Fruit fly (Drosophila melanogaster) whole organism, embryonic: Measurements from ENCODE around the gene CG1545.

ENCODE experiments used
- BEAF-32 ChIP-seq: fragments of 200-800 bp; sonication (Bioruptor generic); optimal IDR thresholded peaks from 3 replicates; lab custom pipeline; 2017; ENCODE audit warnings: missing biosample characterization, missing genetic modification characterization, mild to moderate bottlenecking, moderate library complexity, missing genetic modification reagents
- Blimp-1 ChIP-seq: fragments of 200-800 bp; sonication (Bioruptor generic); optimal IDR thresholded peaks from 3 replicates; lab custom pipeline; 2018; ENCODE audit warnings: missing biosample characterization, missing genetic modification characterization, mild to moderate bottlenecking, moderate library complexity, missing genetic modification reagents
- CG10321 ChIP-seq: fragments of 200-800 bp; sonication (Bioruptor generic); IDR thresholded peaks from 2 replicates; pipeline ENCODE4 v1.3.6; 2022; ENCODE audit warnings: missing biosample characterization, missing genetic modification characterization
- CG10431 ChIP-seq: fragments of 200-800 bp; sonication (Bioruptor generic); optimal IDR thresholded peaks from 3 replicates; lab custom pipeline; 2018; ENCODE audit warnings: missing biosample characterization, mild to moderate bottlenecking, missing genetic modification characterization
- CG10979 ChIP-seq: fragments of 200-800 bp; sonication (Bioruptor generic); optimal IDR thresholded peaks from 2 replicates; lab custom pipeline; 2018; ENCODE audit warnings: missing biosample characterization, mild to moderate bottlenecking, missing genetic modification characterization, moderate library complexity
- CG12071 ChIP-seq: fragments of 200-800 bp; sonication (Bioruptor generic); optimal IDR thresholded peaks from 3 replicates; lab custom pipeline; 2018; ENCODE audit warnings: missing biosample characterization, mild to moderate bottlenecking, missing genetic modification characterization
- CG13296 ChIP-seq: fragments of 200-800 bp; sonication (Bioruptor generic); optimal IDR thresholded peaks from 3 replicates; lab custom pipeline; 2018; ENCODE audit warnings: missing biosample characterization, mild to moderate bottlenecking, missing genetic modification characterization
- CG13624 ChIP-seq: fragments of 200-800 bp; sonication (Bioruptor generic); optimal IDR thresholded peaks from 2 replicates; lab custom pipeline; 2016; ENCODE audit warnings: missing biosample characterization, missing genetic modification characterization
- CG13775 ChIP-seq: fragments of 200-800 bp; sonication (Bioruptor generic); optimal IDR thresholded peaks from 3 replicates; lab custom pipeline; 2017; ENCODE audit warnings: missing biosample characterization, mild to moderate bottlenecking, missing genetic modification characterization
- CG15479 ChIP-seq: fragments of 200-800 bp; sonication (Bioruptor generic); optimal IDR thresholded peaks from 3 replicates; lab custom pipeline; 2019; ENCODE audit warnings: missing biosample characterization, mild to moderate bottlenecking, missing genetic modification characterization, moderate library complexity
- CG16779 ChIP-seq: fragments of 200-800 bp; sonication (Bioruptor generic); IDR thresholded peaks from 2 replicates; pipeline ENCODE4 v1.3.6; 2022; ENCODE audit warnings: missing biosample characterization, missing genetic modification characterization
- CG18764 ChIP-seq: fragments of 200-800 bp; sonication (Bioruptor generic); optimal IDR thresholded peaks from 3 replicates; lab custom pipeline; 2016; ENCODE audit warnings: missing biosample characterization, missing genetic modification characterization
- CG2199 ChIP-seq: fragments of 200-800 bp; sonication (Bioruptor generic); IDR thresholded peaks from 3 replicates; pipeline ENCODE4 v1.3.6; 2022; ENCODE audit warnings: missing biosample characterization, missing genetic modification characterization
- CG30431 ChIP-seq: fragments of 200-800 bp; sonication (Bioruptor generic); optimal IDR thresholded peaks from 2 replicates; lab custom pipeline; 2017; ENCODE audit warnings: missing biosample characterization, missing genetic modification characterization
- CG32532 ChIP-seq: fragments of 200-800 bp; sonication (Bioruptor generic); IDR thresholded peaks from 2 replicates; pipeline ENCODE4 v1.3.6; 2022; ENCODE audit warnings: missing biosample characterization, missing genetic modification characterization
- CG34376 ChIP-seq: fragments of 200-800 bp; sonication (Bioruptor generic); optimal IDR thresholded peaks from 2 replicates; lab custom pipeline; 2018; ENCODE audit warnings: missing biosample characterization, mild to moderate bottlenecking, missing genetic modification characterization
- CG3726 ChIP-seq: fragments of 200-800 bp; sonication (Bioruptor generic); IDR thresholded peaks from 3 replicates; pipeline ENCODE4, ENCODE4 v1.3.6; 2022; ENCODE audit warnings: missing biosample characterization, missing genetic modification characterization
- CG4282 ChIP-seq: fragments of 200-800 bp; sonication (Bioruptor generic); optimal IDR thresholded peaks from 2 replicates; lab custom pipeline; 2016; ENCODE audit warnings: missing biosample characterization, missing genetic modification characterization
- CG4404 ChIP-seq: fragments of 200-800 bp; sonication (Bioruptor generic); IDR thresholded peaks from 2 replicates; pipeline ENCODE4 v1.3.6; 2022; ENCODE audit warnings: missing biosample characterization, missing genetic modification characterization
- CG6654 ChIP-seq: fragments of 200-800 bp; sonication (Bioruptor generic); optimal IDR thresholded peaks from 2 replicates; lab custom pipeline; 2017; ENCODE audit warnings: missing biosample characterization, mild to moderate bottlenecking, missing genetic modification characterization
- CG8765 ChIP-seq: fragments of 200-800 bp; sonication (Bioruptor generic); IDR thresholded peaks from 2 replicates; pipeline ENCODE4 v1.3.6; 2022; ENCODE audit warnings: missing biosample characterization, missing genetic modification characterization
- Dfd ChIP-seq, 2 experiments: fragments of >200 bp; optimal IDR thresholded peaks; 2 replicates each; lab custom pipeline; 2017; ENCODE audit warnings: missing biosample characterization in 2 of 2, missing genetic modification characterization in 2 of 2
- Ets65A ChIP-seq: fragments of 200-800 bp; sonication (Bioruptor generic); peaks from one replicate; lab custom pipeline; 2016; ENCODE audit warnings: missing biosample characterization, missing genetic modification characterization
- HLH3B ChIP-seq: fragments of 200-800 bp; sonication (Bioruptor generic); IDR thresholded peaks from 2 replicates; pipeline ENCODE4 v1.3.6; 2022; ENCODE audit warnings: missing biosample characterization, missing genetic modification characterization
- HLH4C ChIP-seq: fragments of 200-800 bp; sonication (Bioruptor generic); IDR thresholded peaks from 3 replicates; pipeline ENCODE4 v1.3.6; 2022; ENCODE audit warnings: missing biosample characterization, missing genetic modification characterization; ENCODE audit not compliant: partially characterized antibody
- Hand ChIP-seq: fragments of 200-800 bp; sonication (Bioruptor generic); optimal IDR thresholded peaks from 2 replicates; lab custom pipeline; 2017; ENCODE audit warnings: mild to moderate bottlenecking, missing biosample characterization, missing genetic modification reagents, missing genetic modification characterization
- HmgZ ChIP-seq: fragments of 200-800 bp; sonication (Bioruptor generic); optimal IDR thresholded peaks from 2 replicates; lab custom pipeline; 2018; ENCODE audit warnings: missing biosample characterization, mild to moderate bottlenecking, missing genetic modification characterization
- Nf-YC ChIP-seq: fragments of 200-800 bp; optimal IDR thresholded peaks from 3 replicates; lab custom pipeline; 2019; ENCODE audit warnings: missing biosample characterization, mild to moderate bottlenecking, missing genetic modification characterization, moderate library complexity
- Spps ChIP-seq: fragments of 200-800 bp; sonication (Bioruptor generic); optimal IDR thresholded peaks from 2 replicates; lab custom pipeline; 2018; ENCODE audit warnings: missing biosample characterization, mild to moderate bottlenecking, missing genetic modification characterization
- Sry-δ ChIP-seq: fragments of 200-800 bp; sonication (Bioruptor generic); optimal IDR thresholded peaks from 2 replicates; lab custom pipeline; 2016; ENCODE audit warnings: missing biosample characterization, missing genetic modification characterization
- TFAM ChIP-seq: fragments of 200-800 bp; sonication (Bioruptor generic); optimal IDR thresholded peaks from 2 replicates; lab custom pipeline; 2017; ENCODE audit warnings: missing biosample characterization, missing genetic modification characterization, inconsistent platforms
- aop ChIP-seq: fragments of 200-800 bp; sonication (Bioruptor generic); IDR thresholded peaks from 2 replicates; pipeline ENCODE4 v1.3.6; 2022; ENCODE audit warnings: missing biosample characterization, missing genetic modification characterization
- ase ChIP-seq: fragments of 200-800 bp; sonication (Bioruptor generic); IDR thresholded peaks from 3 replicates; pipeline ENCODE4 v1.3.6; 2022; ENCODE audit warnings: missing biosample characterization, missing genetic modification characterization
- az2 ChIP-seq: fragments of 200-800 bp; sonication (Bioruptor generic); optimal IDR thresholded peaks from 3 replicates; lab custom pipeline; 2016; ENCODE audit warnings: missing biosample characterization, missing genetic modification characterization
- chif ChIP-seq, 2 experiments: fragments of 200-800 bp; sonication (Bioruptor generic); optimal IDR thresholded peaks; 3 replicates each; lab custom pipeline; 2016; ENCODE audit warnings: missing biosample characterization in 2 of 2, missing genetic modification characterization in 2 of 2
- chm ChIP-seq: fragments of 200-800 bp; sonication (Bioruptor generic); IDR thresholded peaks from 2 replicates; pipeline ENCODE4 v1.3.6; 2022; ENCODE audit warnings: missing biosample characterization, missing genetic modification characterization
- chn ChIP-seq: fragments of 200-800 bp; sonication (Bioruptor generic); optimal IDR thresholded peaks from 2 replicates; lab custom pipeline; 2016; ENCODE audit warnings: missing biosample characterization, missing genetic modification characterization
- crc ChIP-seq: fragments of 200-800 bp; sonication (Bioruptor generic); optimal IDR thresholded peaks from 2 replicates; lab custom pipeline; 2016; ENCODE audit warnings: missing biosample characterization, missing genetic modification characterization
- crol ChIP-seq: fragments of 200-800 bp; sonication (Bioruptor generic); IDR thresholded peaks from 2 replicates; pipeline ENCODE4 v1.3.6; 2022; ENCODE audit warnings: missing biosample characterization, missing genetic modification characterization
- dan ChIP-seq: fragments of 200-800 bp; sonication (Bioruptor generic); IDR thresholded peaks from 2 replicates; pipeline ENCODE4 v1.3.6; 2022; ENCODE audit warnings: missing biosample characterization, missing genetic modification characterization
- ems ChIP-seq: fragments of 200-800 bp; sonication (Bioruptor generic); optimal IDR thresholded peaks from 3 replicates; lab custom pipeline; 2016; ENCODE audit warnings: missing biosample characterization, missing genetic modification characterization
- ftz-f1 ChIP-seq: fragments of 200-800 bp; sonication (Bioruptor generic); optimal IDR thresholded peaks from 2 replicates; lab custom pipeline; 2016; ENCODE audit warnings: missing biosample characterization, missing genetic modification characterization
- ind ChIP-seq: fragments of 200-800 bp; sonication (Bioruptor generic); optimal IDR thresholded peaks from 3 replicates; lab custom pipeline; 2016; ENCODE audit warnings: missing biosample characterization, missing genetic modification characterization
- jing ChIP-seq: fragments of 200-800 bp; sonication (Bioruptor generic); optimal IDR thresholded peaks from 2 replicates; lab custom pipeline; 2018; ENCODE audit warnings: missing biosample characterization, mild to moderate bottlenecking, missing genetic modification characterization
- sd ChIP-seq: fragments of 200-800 bp; sonication (Bioruptor generic); optimal IDR thresholded peaks from 3 replicates; lab custom pipeline; 2018; ENCODE audit warnings: missing biosample characterization, mild to moderate bottlenecking, missing genetic modification characterization, moderate library complexity
- sob ChIP-seq: fragments of 200-800 bp; sonication (Bioruptor generic); IDR thresholded peaks from 2 replicates; pipeline ENCODE4 v1.3.6; 2022; ENCODE audit warnings: missing biosample characterization, missing genetic modification characterization
- tgo ChIP-seq: fragments of 200-800 bp; sonication (Bioruptor generic); IDR thresholded peaks from 3 replicates; pipeline ENCODE4 v1.3.6; 2022; ENCODE audit warnings: missing biosample characterization, missing genetic modification characterization
- tll ChIP-seq, 2 experiments: fragments of 200-800 bp in 1 of 2; fragments of >200 bp in 1 of 2; sonication (Bioruptor generic) in 1 of 2; optimal IDR thresholded peaks; 2 replicates each; lab custom pipeline; 2017 to 2019; ENCODE audit warnings: missing biosample characterization in 2 of 2, missing genetic modification characterization in 2 of 2, mild to moderate bottlenecking in 1 of 2, moderate library complexity in 1 of 2
- toy ChIP-seq: fragments of 200-800 bp; sonication (Bioruptor generic); IDR thresholded peaks from 2 replicates; pipeline ENCODE4 v1.3.6; 2022; ENCODE audit warnings: missing biosample characterization, missing genetic modification characterization
- trem ChIP-seq: fragments of 200-800 bp; optimal IDR thresholded peaks from 3 replicates; lab custom pipeline; 2019; ENCODE audit warnings: missing biosample characterization, mild to moderate bottlenecking, missing genetic modification characterization, moderate library complexity
- zen ChIP-seq: fragments of 200-800 bp; sonication (Bioruptor generic); optimal IDR thresholded peaks from 3 replicates; lab custom pipeline; 2018; ENCODE audit warnings: missing biosample characterization, mild to moderate bottlenecking, missing genetic modification characterization, moderate library complexity

Gene CG1545

dm6 chrX:11108148-11108844 is 48.9 kb upstream of the CG1545 start, which contains the start of gene Hsp60A:
Hsp60A (plus strand) TSS chrX:11108482.
- TF ChIP-seq CG3726 (GFP tag; lab: Robert Waterston, UW) (no peak), CG6654 (no peak), CG10431 (GFP tag; lab: Kevin White, UChicago) (peak; percentile 1), trem (tag; lab: Kevin White, UChicago) (peak; percentile 47), tll (GFP tag; optimal IDR thresholded peaks at IDR 0.05; lab: Kevin White, UChicago) (no peak), Hand (GFP tag; lab: Kevin White, UChicago) (no peak), chn (GFP tag; lab: Kevin White, UChicago) (peak; percentile 37), Nf-YC (peak; percentile 53), HmgZ (peak; percentile 10), aop (no peak), CG2199 (GFP tag; lab: Robert Waterston, UW) (no peak), tgo (GFP tag; lab: Robert Waterston, UW) (peak; percentile 42; the same call in 1 of the 3 replicates), crol (GFP tag; lab: Robert Waterston, UW) (no peak), sob (GFP tag; lab: Robert Waterston, UW) (peak; percentile 52), jing (GFP tag; lab: Kevin White, UChicago) (no peak), Ets65A (GFP tag; lab: Kevin White, UChicago) (no peak), az2 (peak; percentile 54), ems (GFP tag; lab: Kevin White, UChicago) (no peak), CG10979 (peak; percentile 31), BEAF-32 (GFP tag; lab: Kevin White, UChicago) (peak; percentile 86), ase (GFP tag; lab: Robert Waterston, UW) (peak; percentile 31; the same call in 1 of the 3 replicates), chif (GFP tag; optimal IDR thresholded peaks at IDR 0.05; lab: Kevin White, UChicago) (no peak), crc (no peak), CG16779 (GFP tag; lab: Robert Waterston, UW) (no peak), CG13296 (GFP tag; lab: Kevin White, UChicago) (peak; percentile 36), CG34376 (GFP tag; lab: Kevin White, UChicago) (peak; percentile 6), CG18764 (GFP tag; lab: Kevin White, UChicago) (peak; percentile 28), CG10321 (GFP tag; lab: Robert Waterston, UW) (no peak), Spps (tag; lab: Kevin White, UChicago) (no peak), CG30431 (no peak), Blimp-1 (GFP tag; lab: Kevin White, UChicago) (peak; percentile 53), CG13624 (GFP tag; lab: Kevin White, UChicago) (no peak), Sry-δ (GFP tag; lab: Kevin White, UChicago) (peak; percentile 73), CG4282 (no peak), ind (GFP tag; lab: Kevin White, UChicago) (peak; percentile 28), toy (GFP tag; lab: Robert Waterston, UW) (no peak), CG15479 (GFP tag; lab: Kevin White, UChicago) (no peak), zen (tag; lab: Kevin White, UChicago) (peak; percentile 40), HLH3B (GFP tag; lab: Robert Waterston, UW) (0 out of 2 replicates have a peak, but pooled peaks have one; percentile 28), HLH4C (peak; percentile 87), TFAM (no peak), dan (GFP tag; lab: Robert Waterston, UW) (no peak), CG8765 (GFP tag; lab: Robert Waterston, UW) (no peak), ftz-f1 (GFP tag; lab: Kevin White, UChicago) (no peak), chm (GFP tag; lab: Robert Waterston, UW) (no peak; the same call in 1 of the 2 replicates), CG13775 (GFP tag; lab: Kevin White, UChicago) (peak; percentile 48), Dfd (GFP tag; optimal IDR thresholded peaks at IDR 0.05; lab: Kevin White, UChicago) (no peak), CG32532 (GFP tag; lab: Robert Waterston, UW) (peak; percentile 39; the same call in 1 of the 2 replicates), CG12071 (GFP tag; lab: Kevin White, UChicago) (no peak), sd (tag; lab: Kevin White, UChicago) (no peak), CG4404 (GFP tag; lab: Robert Waterston, UW) (no peak)
